Fruit fly (Drosophila melanogaster) whole organism, embryonic: ENCODE measurements around the gene Gld2.

Experiments used
- Abd-B ChIP-seq: fragments of 200-800 bp; sonication (Bioruptor generic); optimal IDR thresholded peaks from 2 replicates; lab custom pipeline; 2018; ENCODE audit warnings: missing biosample characterization, mild to moderate bottlenecking, missing genetic modification characterization, moderate library complexity
- C15 ChIP-seq: fragments of 200-800 bp; sonication (Bioruptor generic); IDR thresholded peaks from 3 replicates; pipeline ENCODE4 v1.3.6; 2022; ENCODE audit warnings: missing biosample characterization, missing genetic modification characterization
- CG10979 ChIP-seq: fragments of 200-800 bp; sonication (Bioruptor generic); optimal IDR thresholded peaks from 2 replicates; lab custom pipeline; 2018; ENCODE audit warnings: missing biosample characterization, mild to moderate bottlenecking, missing genetic modification characterization, moderate library complexity
- CG11093 ChIP-seq: fragments of 200-800 bp; sonication (Bioruptor generic); IDR thresholded peaks from 3 replicates; pipeline ENCODE4 v1.3.6; 2022; ENCODE audit warnings: missing biosample characterization, missing genetic modification characterization
- CG11695 ChIP-seq: fragments of 200-800 bp; sonication (Bioruptor generic); IDR thresholded peaks from 3 replicates; pipeline ENCODE4 v1.3.6; 2022; ENCODE audit warnings: missing biosample characterization, missing genetic modification characterization
- CG11723 ChIP-seq: fragments of 200-800 bp; sonication (Bioruptor generic); optimal IDR thresholded peaks from 2 replicates; lab custom pipeline; 2017; ENCODE audit warnings: missing biosample characterization, mild to moderate bottlenecking, missing genetic modification characterization
- CG12391 ChIP-seq: fragments of 200-800 bp; sonication (Bioruptor generic); optimal IDR thresholded peaks from 3 replicates; lab custom pipeline; 2018; ENCODE audit warnings: missing biosample characterization, mild to moderate bottlenecking, missing genetic modification characterization, moderate library complexity
- CG17359 ChIP-seq: fragments of 200-800 bp; sonication (Bioruptor generic); optimal IDR thresholded peaks from 3 replicates; lab custom pipeline; 2018; ENCODE audit warnings: missing biosample characterization, mild to moderate bottlenecking, missing genetic modification characterization, moderate library complexity
- CG17385 ChIP-seq: fragments of 200-800 bp; sonication (Bioruptor generic); optimal IDR thresholded peaks from 3 replicates; lab custom pipeline; 2018; ENCODE audit warnings: missing biosample characterization, mild to moderate bottlenecking, missing genetic modification characterization
- CG1792 ChIP-seq: fragments of 200-800 bp; sonication (Bioruptor generic); optimal IDR thresholded peaks from 2 replicates; lab custom pipeline; 2016; ENCODE audit warnings: missing biosample characterization, missing genetic modification characterization
- CG18764 ChIP-seq: fragments of 200-800 bp; sonication (Bioruptor generic); optimal IDR thresholded peaks from 3 replicates; lab custom pipeline; 2016; ENCODE audit warnings: missing biosample characterization, missing genetic modification characterization
- CG31441 ChIP-seq: fragments of 200-800 bp; sonication (Bioruptor generic); IDR thresholded peaks from 2 replicates; pipeline ENCODE4 v1.3.6; 2022; ENCODE audit warnings: missing biosample characterization, missing genetic modification characterization
- CG34224 ChIP-seq: fragments of 200-800 bp; sonication (Bioruptor generic); IDR thresholded peaks from 3 replicates; pipeline ENCODE4 v1.3.6; 2022; ENCODE audit warnings: missing biosample characterization, missing genetic modification characterization; ENCODE audit not compliant: partially characterized antibody
- CG4854 ChIP-seq: fragments of 200-800 bp; sonication (Bioruptor generic); optimal IDR thresholded peaks from 2 replicates; lab custom pipeline; 2016; ENCODE audit warnings: missing biosample characterization, missing genetic modification characterization, inconsistent platforms
- CG6254 ChIP-seq: fragments of 200-800 bp; sonication (Bioruptor generic); optimal IDR thresholded peaks from 3 replicates; lab custom pipeline; 2017; ENCODE audit warnings: mild to moderate bottlenecking, missing biosample characterization, missing genetic modification reagents, missing genetic modification characterization
- CG6813 ChIP-seq: fragments of 200-800 bp; sonication (Bioruptor generic); optimal IDR thresholded peaks from 2 replicates; lab custom pipeline; 2017; ENCODE audit warnings: missing biosample characterization, missing genetic modification characterization, mild to moderate bottlenecking, moderate library complexity, missing genetic modification reagents
- CG7357 ChIP-seq: fragments of 200-800 bp; sonication (Bioruptor generic); IDR thresholded peaks from 3 replicates; pipeline ENCODE4 v1.3.6; 2022; ENCODE audit warnings: missing biosample characterization, missing genetic modification characterization
- CG7839 ChIP-seq: fragments of 200-800 bp; sonication (Bioruptor generic); optimal IDR thresholded peaks from 3 replicates; lab custom pipeline; 2018; ENCODE audit warnings: missing biosample characterization, mild to moderate bottlenecking, missing genetic modification characterization, moderate library complexity
- CG9876 ChIP-seq: fragments of 200-800 bp; sonication (Bioruptor generic); optimal IDR thresholded peaks from 2 replicates; lab custom pipeline; 2016; ENCODE audit warnings: missing biosample characterization, missing genetic modification characterization
- CoRest ChIP-seq: fragments of 200-800 bp; sonication (Bioruptor generic); optimal IDR thresholded peaks from 3 replicates; lab custom pipeline; 2018; ENCODE audit warnings: missing biosample characterization, mild to moderate bottlenecking, missing genetic modification characterization, moderate library complexity
- Dek ChIP-seq: fragments of 200-800 bp; sonication (Bioruptor generic); optimal IDR thresholded peaks from 3 replicates; lab custom pipeline; 2019; ENCODE audit warnings: missing biosample characterization, mild to moderate bottlenecking, missing genetic modification characterization, moderate library complexity
- HLH54F ChIP-seq: fragments of 200-800 bp; sonication (Bioruptor generic); optimal IDR thresholded peaks from 3 replicates; lab custom pipeline; 2016; ENCODE audit warnings: missing biosample characterization, missing genetic modification characterization
- Hey ChIP-seq: fragments of 200-800 bp; sonication (Bioruptor generic); optimal IDR thresholded peaks from 3 replicates; lab custom pipeline; 2018; ENCODE audit warnings: missing biosample characterization, mild to moderate bottlenecking, missing genetic modification characterization
- Hr3 ChIP-seq: fragments of 200-800 bp; sonication (Bioruptor generic); optimal IDR thresholded peaks from 3 replicates; lab custom pipeline; 2016; ENCODE audit warnings: missing biosample characterization, missing genetic modification characterization
- Lim3 ChIP-seq: fragments of 200-800 bp; sonication (Bioruptor generic); IDR thresholded peaks from 2 replicates; pipeline ENCODE4 v1.3.6; 2022; ENCODE audit warnings: missing biosample characterization, missing genetic modification characterization
- Oaz ChIP-seq: fragments of 200-800 bp; sonication (Bioruptor generic); IDR thresholded peaks from 2 replicates; pipeline ENCODE4 v1.3.6; 2022; ENCODE audit warnings: missing biosample characterization, missing genetic modification characterization
- PHDP ChIP-seq: fragments of 200-800 bp; sonication (Bioruptor generic); optimal IDR thresholded peaks from 3 replicates; lab custom pipeline; 2018; ENCODE audit warnings: missing biosample characterization, mild to moderate bottlenecking, missing genetic modification characterization, moderate library complexity
- Pdp1 ChIP-seq, 2 experiments: fragments of 200-800 bp; sonication (Bioruptor generic); optimal IDR thresholded peaks; 3 replicates each; lab custom pipeline; 2016; ENCODE audit warnings: missing biosample characterization in 2 of 2, missing genetic modification characterization in 2 of 2, mild to moderate bottlenecking in 1 of 2, moderate library complexity in 1 of 2
- Sox100B ChIP-seq: fragments of 200-800 bp; sonication (Bioruptor generic); optimal IDR thresholded peaks from 3 replicates; lab custom pipeline; 2018; ENCODE audit warnings: missing biosample characterization, mild to moderate bottlenecking, missing genetic modification characterization
- Ssrp ChIP-seq: fragments of 200-800 bp; sonication (Bioruptor generic); optimal IDR thresholded peaks from 2 replicates; lab custom pipeline; 2018; ENCODE audit warnings: missing biosample characterization, mild to moderate bottlenecking, missing genetic modification characterization, moderate library complexity
- Vsx1 ChIP-seq: fragments of 200-800 bp; sonication (Bioruptor generic); optimal IDR thresholded peaks from 2 replicates; lab custom pipeline; 2017; ENCODE audit warnings: missing biosample characterization, mild to moderate bottlenecking, missing genetic modification characterization, missing genetic modification reagents
- dmrt99B ChIP-seq: fragments of 200-800 bp; sonication (Bioruptor generic); optimal IDR thresholded peaks from 2 replicates; lab custom pipeline; 2018; ENCODE audit warnings: missing biosample characterization, mild to moderate bottlenecking, missing genetic modification characterization, moderate library complexity
- dysf ChIP-seq: fragments of 200-800 bp; sonication (Bioruptor generic); IDR thresholded peaks from 3 replicates; pipeline ENCODE4 v1.3.6; 2022; ENCODE audit warnings: missing biosample characterization, missing genetic modification characterization
- eve ChIP-seq, 2 experiments: fragments of >200 bp; optimal IDR thresholded peaks; 2 replicates each; lab custom pipeline; 2017; ENCODE audit warnings: missing biosample characterization in 2 of 2, missing genetic modification characterization in 2 of 2
- fd102C ChIP-seq: fragments of 200-800 bp; sonication (Bioruptor generic); optimal IDR thresholded peaks from 2 replicates; lab custom pipeline; 2018; ENCODE audit warnings: missing biosample characterization, mild to moderate bottlenecking, missing genetic modification characterization, moderate library complexity
- fd64A ChIP-seq: fragments of 200-800 bp; sonication (Bioruptor generic); optimal IDR thresholded peaks from 3 replicates; lab custom pipeline; 2018; ENCODE audit warnings: missing biosample characterization, mild to moderate bottlenecking, missing genetic modification characterization
- ham ChIP-seq: fragments of 200-800 bp; sonication (Bioruptor generic); IDR thresholded peaks from 2 replicates; pipeline ENCODE4 v1.3.6; 2022; ENCODE audit warnings: missing biosample characterization, missing genetic modification characterization
- hb ChIP-seq: fragments of 200-800 bp; sonication (Bioruptor generic); IDR thresholded peaks from 3 replicates; pipeline ENCODE4 v1.3.6; 2022; ENCODE audit warnings: missing biosample characterization, missing genetic modification characterization; ENCODE audit not compliant: partially characterized antibody
- hth ChIP-seq: fragments of >200 bp; optimal IDR thresholded peaks from 2 replicates; lab custom pipeline; 2017; ENCODE audit warnings: inconsistent platforms
- nau ChIP-seq: fragments of 200-800 bp; sonication (Bioruptor generic); optimal IDR thresholded peaks from 3 replicates; lab custom pipeline; 2017; ENCODE audit warnings: missing biosample characterization, mild to moderate bottlenecking, missing genetic modification characterization, missing genetic modification reagents
- onecut ChIP-seq: fragments of 200-800 bp; sonication (Bioruptor generic); IDR thresholded peaks from 2 replicates; pipeline ENCODE4 v1.3.6; 2022; ENCODE audit warnings: missing biosample characterization, missing genetic modification characterization
- pita ChIP-seq: fragments of 200-800 bp; sonication (Bioruptor generic); optimal IDR thresholded peaks from 2 replicates; lab custom pipeline; 2017; ENCODE audit warnings: missing biosample characterization, mild to moderate bottlenecking, missing genetic modification characterization
- prd ChIP-seq, 3 experiments: fragments of >200 bp in 2 of 3; fragments of 200-800 bp in 1 of 3; sonication (Bioruptor generic) in 1 of 3; optimal IDR thresholded peaks in 2 of 3; IDR thresholded peaks in 1 of 3; 2 replicates in 2 of 3; 3 replicates in 1 of 3; pipeline versions ENCODE4 v1.3.6 to Lab custom; 2017 to 2022; ENCODE audit warnings: missing biosample characterization in 1 of 3, missing genetic modification characterization in 1 of 3
- sens ChIP-seq: fragments of 200-800 bp; sonication (Bioruptor generic); peaks from one replicate; lab custom pipeline; 2016; ENCODE audit warnings: missing biosample characterization, missing genetic modification characterization
- shn ChIP-seq: fragments of 200-800 bp; sonication (Bioruptor generic); optimal IDR thresholded peaks from 3 replicates; lab custom pipeline; 2016; ENCODE audit warnings: missing biosample characterization, missing genetic modification characterization
- tap ChIP-seq: fragments of 200-800 bp; optimal IDR thresholded peaks from 3 replicates; lab custom pipeline; 2019; ENCODE audit warnings: missing biosample characterization, mild to moderate bottlenecking, missing genetic modification characterization, moderate library complexity
- tx ChIP-seq: fragments of 200-800 bp; sonication (Bioruptor generic); optimal IDR thresholded peaks from 2 replicates; lab custom pipeline; 2016; ENCODE audit warnings: missing biosample characterization, missing genetic modification characterization
- unpg ChIP-seq: fragments of 200-800 bp; sonication (Bioruptor generic); optimal IDR thresholded peaks from 3 replicates; lab custom pipeline; 2018; ENCODE audit warnings: missing biosample characterization, mild to moderate bottlenecking, missing genetic modification characterization, moderate library complexity

The Gld2 gene

dm6 chr3R:22172454-22173413, 38.9 kb upstream of the Gld2 start (continued):
- TF ChIP-seq CG31441 (GFP tag; lab: Robert Waterston, UW) (peak; percentile 55), PHDP (peak; percentile 35), dmrt99B (tag; lab: Kevin White, UChicago) (peak; percentile 57), sens (GFP tag; lab: Kevin White, UChicago) (peak; percentile 78), ham (GFP tag; lab: Robert Waterston, UW) (no peak), CG17359 (tag; lab: Kevin White, UChicago) (peak; percentile 28), tap (tag; lab: Kevin White, UChicago) (no peak), fd102C (no peak), unpg (GFP tag; lab: Kevin White, UChicago) (peak; percentile 14), Oaz (no peak), fd64A (GFP tag; lab: Kevin White, UChicago) (no peak), CG17385 (GFP tag; lab: Kevin White, UChicago) (peak; percentile 1), shn (no peak), Vsx1 (GFP tag; lab: Kevin White, UChicago) (no peak), pita (GFP tag; lab: Kevin White, UChicago) (no peak), HLH54F (GFP tag; lab: Kevin White, UChicago) (no peak), CG12391 (tag; lab: Kevin White, UChicago) (peak; percentile 23), hth (lab: Kevin White, UChicago) (no peak), Dek (tag; lab: Kevin White, UChicago) (no peak), CG7839 (tag; lab: Kevin White, UChicago) (peak; percentile 26), Abd-B (peak; percentile 5), prd (optimal IDR thresholded peaks at IDR 0.05; lab: Kevin White, UChicago) (no peak), prd (GFP tag; IDR thresholded peaks at IDR 0.05; lab: Robert Waterston, UW) (no peak; the same call in 2 of the 3 replicates), CG1792 (GFP tag; lab: Kevin White, UChicago) (no peak), CG34224 (no peak), Hey (tag; lab: Kevin White, UChicago) (no peak), CG10979 (tag; lab: Kevin White, UChicago) (peak; percentile 10), CoRest (tag; lab: Kevin White, UChicago) (peak; percentile 34), C15 (no peak), Ssrp (tag; lab: Kevin White, UChicago) (peak; percentile 22), CG9876 (GFP tag; lab: Kevin White, UChicago) (no peak), onecut (no peak), Pdp1 (GFP tag; optimal IDR thresholded peaks at IDR 0.05; lab: Kevin White, UChicago) (no peak), CG7357 (GFP tag; lab: Robert Waterston, UW) (no peak), tx (GFP tag; lab: Kevin White, UChicago) (no peak), Lim3 (no peak), CG18764 (GFP tag; lab: Kevin White, UChicago) (no peak), Sox100B (no peak), CG11093 (GFP tag; lab: Robert Waterston, UW) (0 out of 3 replicates have a peak, but pooled peaks have one; percentile 18), dysf (GFP tag; lab: Robert Waterston, UW) (peak; percentile 50; the same call in 1 of the 3 replicates), eve (GFP tag; optimal IDR thresholded peaks at IDR 0.05; lab: Kevin White, UChicago) (peak in 1 of 2 experiments; percentile 43), Hr3 (no peak), CG11695 (GFP tag; lab: Robert Waterston, UW) (no peak), CG6813 (no peak), CG6254 (GFP tag; lab: Kevin White, UChicago) (no peak), CG4854 (GFP tag; lab: Kevin White, UChicago) (no peak), hb (GFP tag; lab: Robert Waterston, UW) (0 out of 3 replicates have a peak, but pooled peaks have one; percentile 34), nau (peak; percentile 68), CG11723 (GFP tag; lab: Kevin White, UChicago) (no peak)
